Fruit fly (Drosophila melanogaster) whole organism, embryonic: ENCODE results near the gene LanB1.
A peak's percentile ranks its signal among the peaks of the same experiment; 100 is the strongest.

ENCODE experiments used
- Adf1 ChIP-seq: fragments of 200-800 bp; sonication (Bioruptor generic); IDR thresholded peaks from 2 replicates; pipeline ENCODE4 v1.3.6; 2022; ENCODE audit warnings: missing biosample characterization, missing genetic modification characterization
- CG10543 ChIP-seq: fragments of 200-800 bp; sonication (Bioruptor generic); optimal IDR thresholded peaks from 3 replicates; lab custom pipeline; 2017; ENCODE audit warnings: missing biosample characterization, mild to moderate bottlenecking, missing genetic modification characterization, moderate library complexity
- CG10654 ChIP-seq: fragments of 200-800 bp; sonication (Bioruptor generic); optimal IDR thresholded peaks from 2 replicates; lab custom pipeline; 2016; ENCODE audit warnings: missing biosample characterization, missing genetic modification characterization
- CG11085 ChIP-seq: fragments of 200-800 bp; sonication (Bioruptor generic); IDR thresholded peaks from 2 replicates; pipeline ENCODE4 v1.3.6; 2022; ENCODE audit warnings: missing biosample characterization, missing genetic modification characterization
- CG12299 ChIP-seq: fragments of 200-800 bp; sonication (Bioruptor generic); optimal IDR thresholded peaks from 2 replicates; lab custom pipeline; 2018; ENCODE audit warnings: missing biosample characterization, mild to moderate bottlenecking, missing genetic modification characterization
- CG1233 ChIP-seq: fragments of 200-800 bp; sonication (Bioruptor generic); optimal IDR thresholded peaks from 4 replicates; lab custom pipeline; 2018; ENCODE audit warnings: missing biosample characterization, mild to moderate bottlenecking, missing genetic modification characterization
- CG12769 ChIP-seq: fragments of 200-800 bp; sonication (Bioruptor generic); optimal IDR thresholded peaks from 2 replicates; lab custom pipeline; 2019; ENCODE audit warnings: missing biosample characterization, mild to moderate bottlenecking, missing genetic modification characterization, moderate library complexity
- CG13424 ChIP-seq: fragments of 200-800 bp; sonication (Bioruptor generic); optimal IDR thresholded peaks from 2 replicates; lab custom pipeline; 2019; ENCODE audit warnings: missing biosample characterization, mild to moderate bottlenecking, missing genetic modification characterization, moderate library complexity
- CG13624 ChIP-seq: fragments of 200-800 bp; sonication (Bioruptor generic); optimal IDR thresholded peaks from 2 replicates; lab custom pipeline; 2016; ENCODE audit warnings: missing biosample characterization, missing genetic modification characterization
- CG14667 ChIP-seq: fragments of 200-800 bp; sonication (Bioruptor generic); IDR thresholded peaks from 2 replicates; pipeline ENCODE4 v1.3.6; 2022; ENCODE audit warnings: missing biosample characterization, missing genetic modification characterization
- CG14860 ChIP-seq: fragments of 200-800 bp; sonication (Bioruptor generic); IDR thresholded peaks from 3 replicates; pipeline ENCODE4 v1.3.6; 2022; ENCODE audit warnings: missing biosample characterization, missing genetic modification characterization; ENCODE audit not compliant: partially characterized antibody
- CG1603 ChIP-seq: fragments of 200-800 bp; sonication (Bioruptor generic); optimal IDR thresholded peaks from 2 replicates; lab custom pipeline; 2019; ENCODE audit warnings: missing biosample characterization, mild to moderate bottlenecking, missing genetic modification characterization, moderate library complexity
- CG16779 ChIP-seq: fragments of 200-800 bp; sonication (Bioruptor generic); IDR thresholded peaks from 2 replicates; pipeline ENCODE4 v1.3.6; 2022; ENCODE audit warnings: missing biosample characterization, missing genetic modification characterization
- CG17328 ChIP-seq: fragments of 200-800 bp; sonication (Bioruptor generic); IDR thresholded peaks from 2 replicates; pipeline ENCODE4 v1.3.6; 2022; ENCODE audit warnings: missing biosample characterization, missing genetic modification characterization
- CG17612 ChIP-seq: fragments of 200-800 bp; sonication (Bioruptor generic); IDR thresholded peaks from 2 replicates; pipeline ENCODE4 v1.3.6; 2022; ENCODE audit warnings: missing biosample characterization, missing genetic modification characterization
- CG2116 ChIP-seq: fragments of 200-800 bp; sonication (Bioruptor generic); optimal IDR thresholded peaks from 3 replicates; lab custom pipeline; 2018; ENCODE audit warnings: missing biosample characterization, mild to moderate bottlenecking, missing genetic modification characterization
- CG2202 ChIP-seq: fragments of 200-800 bp; sonication (Bioruptor generic); optimal IDR thresholded peaks from 2 replicates; lab custom pipeline; 2018; ENCODE audit warnings: missing biosample characterization, mild to moderate bottlenecking, missing genetic modification characterization
- CG3726 ChIP-seq: fragments of 200-800 bp; sonication (Bioruptor generic); IDR thresholded peaks from 3 replicates; pipeline ENCODE4, ENCODE4 v1.3.6; 2022; ENCODE audit warnings: missing biosample characterization, missing genetic modification characterization
- CG4424 ChIP-seq: fragments of 200-800 bp; sonication (Bioruptor generic); optimal IDR thresholded peaks from 3 replicates; lab custom pipeline; 2016; ENCODE audit warnings: missing biosample characterization, missing genetic modification characterization
- CG4854 ChIP-seq: fragments of 200-800 bp; sonication (Bioruptor generic); optimal IDR thresholded peaks from 2 replicates; lab custom pipeline; 2016; ENCODE audit warnings: missing biosample characterization, missing genetic modification characterization, inconsistent platforms
- CG6765 ChIP-seq: fragments of 200-800 bp; sonication (Bioruptor generic); optimal IDR thresholded peaks from 3 replicates; lab custom pipeline; 2017; ENCODE audit warnings: missing biosample characterization, mild to moderate bottlenecking, missing genetic modification characterization
- CG6854 ChIP-seq: fragments of 200-800 bp; sonication (Bioruptor generic); optimal IDR thresholded peaks from 3 replicates; lab custom pipeline; 2017; ENCODE audit warnings: missing biosample characterization, mild to moderate bottlenecking, missing genetic modification characterization
- CrebB ChIP-seq: fragments of 200-800 bp; sonication (Bioruptor generic); optimal IDR thresholded peaks from 3 replicates; lab custom pipeline; 2018; ENCODE audit warnings: missing biosample characterization, mild to moderate bottlenecking, missing genetic modification characterization
- D ChIP-seq, 2 experiments: fragments of 200-800 bp in 1 of 2; fragments of >200 bp in 1 of 2; sonication (Bioruptor generic) in 1 of 2; optimal IDR thresholded peaks; 2 replicates in 1 of 2; 3 replicates in 1 of 2; lab custom pipeline; 2017; ENCODE audit warnings: mild to moderate bottlenecking in 1 of 2, missing biosample characterization in 1 of 2, missing genetic modification characterization in 1 of 2, missing genetic modification reagents in 1 of 2
- D19A ChIP-seq: fragments of 200-800 bp; optimal IDR thresholded peaks from 3 replicates; lab custom pipeline; 2019; ENCODE audit warnings: missing biosample characterization, mild to moderate bottlenecking, missing genetic modification characterization, moderate library complexity
- Dll ChIP-seq: fragments of 200-800 bp; sonication (Bioruptor generic); IDR thresholded peaks from 4 replicates; pipeline ENCODE4 v1.3.6; 2022; ENCODE audit warnings: missing biosample characterization, missing genetic modification characterization; ENCODE audit not compliant: partially characterized antibody
- Doc2 ChIP-seq: fragments of 200-800 bp; sonication (Bioruptor generic); IDR thresholded peaks from 2 replicates; pipeline ENCODE4 v1.3.6; 2022; ENCODE audit warnings: missing biosample characterization, missing genetic modification characterization
- Myb ChIP-seq: fragments of 200-800 bp; sonication (Bioruptor generic); optimal IDR thresholded peaks from 2 replicates; lab custom pipeline; 2016; ENCODE audit warnings: missing biosample characterization, missing genetic modification characterization
- NFAT ChIP-seq: fragments of 200-800 bp; sonication (Bioruptor generic); IDR thresholded peaks from 2 replicates; pipeline ENCODE4 v1.3.6; 2022; ENCODE audit warnings: missing biosample characterization, missing genetic modification characterization
- Poxn ChIP-seq: fragments of 200-800 bp; sonication (Bioruptor generic); IDR thresholded peaks from 2 replicates; pipeline ENCODE4 v1.3.6; 2022; ENCODE audit warnings: missing biosample characterization, missing genetic modification characterization
- Ravus ChIP-seq: fragments of 200-800 bp; sonication (Bioruptor generic); IDR thresholded peaks from 2 replicates; pipeline ENCODE4 v1.3.6; 2022; ENCODE audit warnings: missing biosample characterization, missing genetic modification characterization
- TFAM ChIP-seq: fragments of 200-800 bp; sonication (Bioruptor generic); optimal IDR thresholded peaks from 2 replicates; lab custom pipeline; 2017; ENCODE audit warnings: missing biosample characterization, missing genetic modification characterization, inconsistent platforms
- ac ChIP-seq: fragments of 200-800 bp; sonication (Bioruptor generic); optimal IDR thresholded peaks from 3 replicates; lab custom pipeline; 2017; ENCODE audit warnings: missing biosample characterization, mild to moderate bottlenecking, missing genetic modification characterization
- aop ChIP-seq: fragments of 200-800 bp; sonication (Bioruptor generic); IDR thresholded peaks from 2 replicates; pipeline ENCODE4 v1.3.6; 2022; ENCODE audit warnings: missing biosample characterization, missing genetic modification characterization
- chm ChIP-seq: fragments of 200-800 bp; sonication (Bioruptor generic); IDR thresholded peaks from 2 replicates; pipeline ENCODE4 v1.3.6; 2022; ENCODE audit warnings: missing biosample characterization, missing genetic modification characterization
- ci ChIP-seq: fragments of 200-800 bp; sonication (Bioruptor generic); IDR thresholded peaks from 3 replicates; pipeline ENCODE4 v1.3.6; 2022; ENCODE audit warnings: missing biosample characterization, missing genetic modification characterization
- dan ChIP-seq: fragments of 200-800 bp; sonication (Bioruptor generic); IDR thresholded peaks from 2 replicates; pipeline ENCODE4 v1.3.6; 2022; ENCODE audit warnings: missing biosample characterization, missing genetic modification characterization
- dpn ChIP-seq, 2 experiments: fragments of 200-800 bp; sonication (Bioruptor generic); optimal IDR thresholded peaks; 3 replicates each; lab custom pipeline; 2016; ENCODE audit warnings: missing biosample characterization in 2 of 2, missing genetic modification characterization in 2 of 2
- fru ChIP-seq: fragments of >200 bp; optimal IDR thresholded peaks from 2 replicates; lab custom pipeline; 2017
- hbn ChIP-seq: fragments of 200-800 bp; sonication (Bioruptor generic); IDR thresholded peaks from 2 replicates; pipeline ENCODE4 v1.3.6; 2022; ENCODE audit warnings: missing biosample characterization, missing genetic modification characterization; ENCODE audit not compliant: partially characterized antibody
- mirr ChIP-seq: fragments of 200-800 bp; sonication (Bioruptor generic); optimal IDR thresholded peaks from 3 replicates; lab custom pipeline; 2018; ENCODE audit warnings: missing biosample characterization, mild to moderate bottlenecking, missing genetic modification characterization
- pros ChIP-seq: fragments of 200-800 bp; sonication (Bioruptor generic); optimal IDR thresholded peaks from 3 replicates; lab custom pipeline; 2019; ENCODE audit warnings: missing biosample characterization, mild to moderate bottlenecking, missing genetic modification characterization, moderate library complexity
- scrt ChIP-seq: fragments of 200-800 bp; sonication (Bioruptor generic); optimal IDR thresholded peaks from 2 replicates; lab custom pipeline; 2018; ENCODE audit warnings: missing biosample characterization, mild to moderate bottlenecking, missing genetic modification characterization, moderate library complexity
- sim ChIP-seq: fragments of 200-800 bp; sonication (Bioruptor generic); IDR thresholded peaks from 2 replicates; pipeline ENCODE4 v1.3.6; 2022; ENCODE audit warnings: missing biosample characterization, missing genetic modification characterization
- tio ChIP-seq: fragments of 200-800 bp; sonication (Bioruptor generic); optimal IDR thresholded peaks from 2 replicates; lab custom pipeline; 2017; ENCODE audit warnings: missing biosample characterization, missing genetic modification characterization, inconsistent platforms
- ttk ChIP-seq: fragments of 200-800 bp; sonication (Bioruptor generic); IDR thresholded peaks from 2 replicates; pipeline ENCODE4 v2.1.2; 2022; ENCODE audit warnings: missing biosample characterization, missing genetic modification characterization
- wor ChIP-seq: fragments of 200-800 bp; sonication (Bioruptor generic); IDR thresholded peaks from 2 replicates; pipeline ENCODE4 v1.3.6; 2022; ENCODE audit warnings: missing biosample characterization, missing genetic modification characterization
- zen2 ChIP-seq: fragments of 200-800 bp; sonication (Bioruptor generic); IDR thresholded peaks from 3 replicates; pipeline ENCODE4 v1.3.6; 2022; ENCODE audit warnings: missing biosample characterization, missing genetic modification characterization; ENCODE audit not compliant: partially characterized antibody

The LanB1 gene

DNA sequence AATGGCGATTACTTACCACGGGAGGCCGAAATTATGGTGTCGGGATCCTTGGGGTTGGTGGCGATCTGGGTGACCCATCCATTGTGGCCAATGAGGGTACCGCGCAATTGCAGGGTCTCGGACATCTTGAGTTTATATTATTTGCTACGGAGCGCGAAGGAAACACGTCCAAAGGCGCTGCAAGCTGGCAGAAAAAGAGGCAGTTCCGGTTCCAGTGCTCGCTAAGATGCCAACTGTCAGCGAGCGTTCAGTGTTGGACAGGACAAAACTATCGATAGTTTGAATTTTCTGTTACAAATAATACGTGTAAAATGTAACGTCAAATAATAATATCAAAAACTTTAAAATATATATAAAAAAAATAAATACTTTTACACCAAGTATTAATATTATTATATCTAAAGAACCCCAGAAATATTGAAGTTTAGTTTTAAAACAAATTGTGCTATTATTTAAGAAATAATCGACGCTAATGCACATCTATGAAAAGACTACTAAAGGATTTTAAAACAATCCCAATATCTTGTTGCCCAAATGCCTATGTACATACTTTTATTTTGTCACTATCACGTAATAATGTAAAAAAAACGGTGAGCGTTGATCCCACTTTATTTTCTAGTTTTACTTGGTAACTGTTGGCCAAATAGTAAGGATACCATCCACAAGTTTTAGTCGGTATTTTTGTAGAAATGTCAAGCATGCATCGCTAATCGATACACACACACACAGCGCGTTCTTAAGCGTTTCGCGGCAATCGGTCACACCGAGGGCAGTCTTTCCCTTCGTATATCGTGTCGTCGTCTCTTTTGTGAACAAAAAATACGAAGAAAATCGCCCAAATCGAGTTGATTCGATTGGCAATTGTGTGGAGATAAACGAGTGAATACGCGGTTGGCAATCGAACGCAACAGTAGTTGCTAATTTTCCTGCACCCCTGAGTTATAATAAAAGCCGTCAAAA, 16.1 kb downstream of the LanB1 start, which contains the start of the genes Rack1 and mts (continued):
- TF ChIP-seq CG11085 = peak; percentile 74
- no peak for TF ChIP-seq Doc2 (GFP tag; lab: Robert Waterston, UW)
- TF ChIP-seq CG4854 (GFP tag; lab: Kevin White, UChicago) = peak; percentile 60
- TF ChIP-seq CG10543 (GFP tag; lab: Kevin White, UChicago) = peak; percentile 91
- peak; percentile 88 for TF ChIP-seq CG17328 (GFP tag; lab: Robert Waterston, UW)
- peak; percentile 51 for TF ChIP-seq CG2116 (GFP tag; lab: Kevin White, UChicago)
- peak; percentile 71 for TF ChIP-seq Myb
- peak; percentile 75 for TF ChIP-seq ac (GFP tag; lab: Kevin White, UChicago)
- peak; percentile 77 for TF ChIP-seq sim (GFP tag; lab: Robert Waterston, UW)
- TF ChIP-seq ttk = peak; percentile 69
- TF ChIP-seq CG17612 (GFP tag; lab: Robert Waterston, UW) = peak; percentile 69; the same call in 1 of the 2 replicates
- TF ChIP-seq CG4424 (GFP tag; lab: Kevin White, UChicago) = peak; percentile 87
- TF ChIP-seq CG12299 (tag; lab: Kevin White, UChicago) = peak; percentile 68
- TF ChIP-seq TFAM (GFP tag; lab: Kevin White, UChicago) = peak; percentile 15
- no peak for TF ChIP-seq zen2 (GFP tag; lab: Robert Waterston, UW)
- peak; percentile 16; the same call in 1 of the 2 replicates for TF ChIP-seq hbn (GFP tag; lab: Robert Waterston, UW)
- peak; percentile 83 for TF ChIP-seq scrt (GFP tag; lab: Kevin White, UChicago)
- TF ChIP-seq dpn (GFP tag; optimal IDR thresholded peaks at IDR 0.05; lab: Kevin White, UChicago) = peak; percentile 66 to 80
- TF ChIP-seq fru (lab: Kevin White, UChicago) = no peak
- 0 out of 2 replicates have a peak, but pooled peaks have one; percentile 11 for TF ChIP-seq aop (GFP tag; lab: Robert Waterston, UW)
- TF ChIP-seq CG6765 (GFP tag; lab: Kevin White, UChicago) = peak; percentile 94
- TF ChIP-seq CG13424 (tag; lab: Kevin White, UChicago) = peak; percentile 43
- peak; percentile 38 for TF ChIP-seq Ravus (GFP tag; lab: Robert Waterston, UW)
- TF ChIP-seq chm = peak; percentile 92
- TF ChIP-seq tio (GFP tag; lab: Kevin White, UChicago) = no peak
- peak; percentile 48 for TF ChIP-seq wor (GFP tag; lab: Robert Waterston, UW)
- no peak for TF ChIP-seq CG14860 (GFP tag; lab: Robert Waterston, UW)
- no peak for TF ChIP-seq D (optimal IDR thresholded peaks at IDR 0.05; lab: Kevin White, UChicago)
- peak; percentile 74 for TF ChIP-seq D (GFP tag; optimal IDR thresholded peaks at IDR 0.05; lab: Kevin White, UChicago)
- TF ChIP-seq CG3726 = no peak
- TF ChIP-seq CG13624 (GFP tag; lab: Kevin White, UChicago) = peak; percentile 70
- TF ChIP-seq CG12769 (tag; lab: Kevin White, UChicago) = peak; percentile 77
- TF ChIP-seq Adf1 (GFP tag; lab: Robert Waterston, UW) = peak; percentile 39; the same call in 1 of the 2 replicates
- peak; percentile 97 for TF ChIP-seq ci (GFP tag; lab: Robert Waterston, UW)
- TF ChIP-seq CG10654 (GFP tag; lab: Kevin White, UChicago) = peak; percentile 70
- peak; percentile 74 for TF ChIP-seq CG2202 (tag; lab: Kevin White, UChicago)
- peak; percentile 58; the same call in 2 of the 4 replicates for TF ChIP-seq Dll
- peak; percentile 92 for TF ChIP-seq mirr (GFP tag; lab: Kevin White, UChicago)
- peak; percentile 92 for TF ChIP-seq CG1233 (GFP tag; lab: Kevin White, UChicago)
- peak; percentile 33; the same call in 1 of the 2 replicates for TF ChIP-seq CG14667
- TF ChIP-seq CG16779 (GFP tag; lab: Robert Waterston, UW) = peak; percentile 78
- no peak for TF ChIP-seq dan (GFP tag; lab: Robert Waterston, UW)
- TF ChIP-seq CrebB (tag; lab: Kevin White, UChicago) = peak; percentile 88
- TF ChIP-seq CG6854 (GFP tag; lab: Kevin White, UChicago) = peak; percentile 90
- 0 out of 2 replicates have a peak, but pooled peaks have one; percentile 16 for TF ChIP-seq Poxn (GFP tag; lab: Robert Waterston, UW)
- peak; percentile 32 for TF ChIP-seq pros (GFP tag; lab: Kevin White, UChicago)
- peak; percentile 83 for TF ChIP-seq CG1603 (tag; lab: Kevin White, UChicago)
- TF ChIP-seq D19A (tag; lab: Kevin White, UChicago) = peak; percentile 8
- TF ChIP-seq NFAT = peak; percentile 88
